Worm (Caenorhabditis elegans) whole organism, late embryonic: ENCODE results near the gene F07E5.12.
"Not testable (repeated sequence)": the region's sequence is repeated elsewhere in the genome, so short reads cannot be mapped to it uniquely, and the experiment has no call there.

ENCODE experiments used
- ama-1 ChIP-seq: fragments of 150-350 bp; optimal IDR thresholded peaks from 2 replicates; lab custom pipeline; 2014
- dve-1 ChIP-seq: sonication (generic microtip); optimal IDR thresholded peaks from 2 replicates; lab custom pipeline; 2017; ENCODE audit warnings: antibody characterized with exemption, mild to moderate bottlenecking, missing genetic modification characterization, missing compliant biosample characterization
- tbx-2 ChIP-seq: sonication (generic microtip); optimal IDR thresholded peaks from 2 replicates; lab custom pipeline; 2016; ENCODE audit warnings: missing genetic modification characterization, missing compliant biosample characterization

ce11 chrII:2067451-2068021 lies at the start of gene F07E5.12:
- TF ChIP-seq ama-1 (lab: Kevin White, UChicago); dve-1 (tag; lab: Kevin White, UChicago); tbx-2 (tag; lab: Kevin White, UChicago): not testable (repeated sequence)
